Worm (Caenorhabditis elegans) whole organism, midembryonic: Measurements from ENCODE around the gene C34B4.2.

Experiments used
- med-1 ChIP-seq: sonication (generic microtip); optimal IDR thresholded peaks from 2 replicates; lab custom pipeline; 2017; ENCODE audit warnings: missing genetic modification characterization, mild to moderate bottlenecking, missing compliant biosample characterization, antibody characterized with exemption, missing genetic modification reagents; ENCODE audit not compliant: insufficient read depth
- ztf-23 ChIP-seq: fragments of 200-800 bp; sonication (Bioruptor generic); IDR thresholded peaks from 2 replicates; pipeline ENCODE4 v1.3.6; 2022; ENCODE audit warnings: missing genetic modification reagents, missing genetic modification characterization, missing compliant biosample characterization

- TF ChIP-seq med-1 (GFP tag; lab: Kevin White, UChicago) (no peak), ztf-23 (GFP tag; lab: Robert Waterston, UW) (no peak)
These were observed 28.8 kb downstream of the C34B4.2 start for ce11 chrV:13111599-13112191.
